Fruit fly (Drosophila melanogaster) whole organism, wandering third instar larva: Measurements from ENCODE around the gene ara.

ENCODE experiments used
- Dfd ChIP-seq: fragments of >200 bp; optimal IDR thresholded peaks from 2 replicates; lab custom pipeline; 2017; ENCODE audit warnings: missing biosample characterization, missing genetic modification characterization
- HLH106 ChIP-seq: fragments of 200-800 bp; optimal IDR thresholded peaks from 3 replicates; lab custom pipeline; 2019; ENCODE audit warnings: missing biosample characterization, mild to moderate bottlenecking, missing genetic modification characterization, moderate library complexity
- Sp1 ChIP-seq: fragments of 200-800 bp; sonication (Bioruptor generic); optimal IDR thresholded peaks from 3 replicates; lab custom pipeline; 2019; ENCODE audit warnings: missing biosample characterization, mild to moderate bottlenecking, missing genetic modification characterization, moderate library complexity
- br ChIP-seq: fragments of 200-800 bp; sonication (Bioruptor generic); optimal IDR thresholded peaks from 2 replicates; lab custom pipeline; 2016; ENCODE audit warnings: missing biosample characterization, missing genetic modification characterization
- brk ChIP-seq: fragments of 200-800 bp; sonication (Bioruptor generic); optimal IDR thresholded peaks from 2 replicates; lab custom pipeline; 2016; ENCODE audit warnings: missing biosample characterization, mild to moderate bottlenecking, missing genetic modification characterization
- dl ChIP-seq, 2 experiments: fragments of 175-275, 200-275 bp in 1 of 2; fragments of 200-275 bp in 1 of 2; sonication (Bioruptor generic); optimal IDR thresholded peaks; lab custom pipeline; 2018; ENCODE audit warnings: mild to moderate bottlenecking in 2 of 2, missing biosample characterization in 2 of 2, missing genetic modification characterization in 2 of 2, moderate library complexity in 2 of 2; ENCODE audit not compliant: partially characterized antibody in 2 of 2, insufficient read depth in 1 of 2
- dmrt93B ChIP-seq: fragments of 200-800 bp; sonication (Bioruptor generic); optimal IDR thresholded peaks from 2 replicates; lab custom pipeline; 2018; ENCODE audit warnings: missing biosample characterization, mild to moderate bottlenecking, missing genetic modification characterization
- dsf ChIP-seq: sonication (Bioruptor generic); optimal IDR thresholded peaks from 2 replicates; lab custom pipeline; 2016; ENCODE audit warnings: missing biosample characterization, missing genetic modification characterization, borderline replicate concordance
- foxo ChIP-seq, 2 experiments: fragments of 200-800 bp; sonication (Bioruptor generic); optimal IDR thresholded peaks; 2 replicates in 1 of 2; 3 replicates in 1 of 2; lab custom pipeline; 2016 to 2017; ENCODE audit warnings: missing biosample characterization in 2 of 2, missing genetic modification characterization in 2 of 2
- fru ChIP-seq: fragments of 200-800 bp; sonication (Bioruptor generic); optimal IDR thresholded peaks from 3 replicates; lab custom pipeline; 2016; ENCODE audit warnings: missing biosample characterization, mild to moderate bottlenecking, missing genetic modification characterization
- h ChIP-seq: fragments of 200-800 bp; sonication (Bioruptor generic); optimal IDR thresholded peaks from 3 replicates; lab custom pipeline; 2016; ENCODE audit warnings: missing biosample characterization, mild to moderate bottlenecking, missing genetic modification characterization
- sage ChIP-seq: fragments of 200-800 bp; sonication (Bioruptor generic); optimal IDR thresholded peaks from 2 replicates; lab custom pipeline; 2016; ENCODE audit warnings: missing biosample characterization, mild to moderate bottlenecking, missing genetic modification characterization

DNA sequence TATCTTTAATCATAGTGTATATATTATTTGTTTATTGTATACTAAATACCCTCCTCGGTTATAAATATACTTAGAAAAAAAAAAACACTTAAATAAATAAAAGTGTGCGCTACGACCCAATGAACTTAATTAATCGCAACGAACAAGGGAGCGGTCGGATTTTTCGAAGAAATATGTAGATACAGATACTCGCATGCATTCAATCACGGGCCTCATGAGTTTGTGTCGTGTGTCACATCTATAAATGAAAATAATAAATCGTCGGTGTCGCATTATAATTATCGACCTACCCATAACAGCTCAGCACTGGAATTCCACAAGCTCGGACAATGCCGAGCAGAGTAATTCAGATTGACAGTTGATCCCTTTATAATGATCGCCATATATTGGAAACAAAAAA, 41.4 kb downstream of the ara start:
- TF ChIP-seq h (no peak), Sp1 (no peak), HLH106 (no peak), Dfd (no peak), foxo (GFP tag; optimal IDR thresholded peaks at IDR 0.05; lab: Kevin White, UChicago) (no peak), dl (GFP tag; optimal IDR thresholded peaks at IDR 0.05; lab: Kevin White, UChicago; ENCODE audit: insufficient read depth in 1 of 2, partially characterized antibody in 2 of 2) (no peak), dsf (GFP tag; lab: Kevin White, UChicago) (no peak), sage (GFP tag; lab: Kevin White, UChicago) (no peak), brk (GFP tag; lab: Kevin White, UChicago) (no peak), fru (no peak), dmrt93B (GFP tag; lab: Kevin White, UChicago) (no peak), br (GFP tag; lab: Kevin White, UChicago) (no peak)
